Worm (Caenorhabditis elegans) whole organism, L2 larva: Measurements from ENCODE around the gene sfxn-1.2.

Experiments used
- Y55F3AM.14 ChIP-seq: fragments of 200-800 bp; sonication (Bioruptor generic); optimal IDR thresholded peaks from 2 replicates; lab custom pipeline; 2018; ENCODE audit warnings: mild to moderate bottlenecking, missing genetic modification characterization, missing compliant biosample characterization
- ceh-16 ChIP-seq: fragments of 150-350 bp; optimal IDR thresholded peaks from 2 replicates; lab custom pipeline; 2014; ENCODE audit warnings: missing biosample characterization, missing genetic modification characterization
- ceh-82 ChIP-seq: fragments of 150-350 bp; optimal IDR thresholded peaks from 2 replicates; lab custom pipeline; 2014; ENCODE audit warnings: missing biosample characterization, missing genetic modification characterization
- elt-1 ChIP-seq: fragments of 150-350 bp; optimal IDR thresholded peaks from 2 replicates; lab custom pipeline; 2014; ENCODE audit warnings: missing biosample characterization, missing genetic modification characterization
- lin-13 ChIP-seq: fragments of 150-350 bp; optimal IDR thresholded peaks from 2 replicates; lab custom pipeline; 2014; ENCODE audit warnings: missing biosample characterization, missing genetic modification reagents, missing genetic modification characterization
- mdl-1 ChIP-seq, 2 experiments: fragments of 150-350 bp in 1 of 2; sonication (generic microtip) in 1 of 2; optimal IDR thresholded peaks; 2 replicates each; lab custom pipeline; 2017; ENCODE audit warnings: missing biosample characterization in 2 of 2, missing genetic modification characterization in 2 of 2
- nhr-12 ChIP-seq: fragments of 150-350 bp; optimal IDR thresholded peaks from 2 replicates; lab custom pipeline; 2014; ENCODE audit warnings: missing biosample characterization, missing genetic modification characterization
- ztf-11 ChIP-seq: sonication (generic microtip); optimal IDR thresholded peaks from 2 replicates; lab custom pipeline; 2017; ENCODE audit warnings: missing biosample characterization, missing genetic modification characterization
- ztf-4 ChIP-seq: fragments of 150-350 bp; optimal IDR thresholded peaks from 2 replicates; lab custom pipeline; 2014; ENCODE audit warnings: missing biosample characterization, missing genetic modification characterization

ce11 chrII:11204731-11205130 lies 18.9 kb downstream of the sfxn-1.2 start:
- TF ChIP-seq nhr-12: no peak
- TF ChIP-seq elt-1 (tag; lab: Kevin White, UChicago): no peak
- no peak for TF ChIP-seq mdl-1 (tag; optimal IDR thresholded peaks at IDR 0.05; lab: Kevin White, UChicago)
- TF ChIP-seq ztf-4 (tag; lab: Kevin White, UChicago): no peak
- TF ChIP-seq ceh-82: no peak
- no peak for TF ChIP-seq ceh-16 (tag; lab: Kevin White, UChicago)
- no peak for TF ChIP-seq ztf-11 (tag; lab: Kevin White, UChicago)
- TF ChIP-seq Y55F3AM.14 (GFP tag; lab: Kevin White, UChicago): no peak
- no peak for TF ChIP-seq lin-13 (GFP tag; lab: Kevin White, UChicago)
